Fruit fly (Drosophila melanogaster) whole organism: ENCODE results near the gene Kots.

ENCODE experiments used
- CG8478 ChIP-seq: fragments of >200 bp; optimal IDR thresholded peaks from 2 replicates; lab custom pipeline; 2018; ENCODE audit warnings: inconsistent platforms
- psq ChIP-seq: fragments of >200 bp; optimal IDR thresholded peaks from 2 replicates; lab custom pipeline; 2017

- TF ChIP-seq CG8478 (lab: Kevin White, UChicago) (no peak), psq (no peak)
Measured at dm6 chr3R:13948237-13948636, 15.7 kb downstream of the Kots start, which contains the start of gene CG31517.
